Fruit fly (Drosophila melanogaster) whole organism, embryonic: ENCODE measurements around the gene IntS6.
A peak's percentile ranks its signal among the peaks of the same experiment; 100 is the strongest.

Experiments used
- Abd-B ChIP-seq: fragments of 200-800 bp; sonication (Bioruptor generic); optimal IDR thresholded peaks from 2 replicates; lab custom pipeline; 2018; ENCODE audit warnings: missing biosample characterization, mild to moderate bottlenecking, missing genetic modification characterization, moderate library complexity
- CG10267 ChIP-seq: fragments of 200-800 bp; sonication (Bioruptor generic); optimal IDR thresholded peaks from 2 replicates; lab custom pipeline; 2018; ENCODE audit warnings: missing biosample characterization, mild to moderate bottlenecking, missing genetic modification characterization, moderate library complexity
- CG11504 ChIP-seq: fragments of 200-800 bp; sonication (Bioruptor generic); optimal IDR thresholded peaks from 3 replicates; lab custom pipeline; 2019; ENCODE audit warnings: missing biosample characterization, mild to moderate bottlenecking, missing genetic modification characterization, moderate library complexity
- CG14014 ChIP-seq: fragments of 200-800 bp; sonication (Bioruptor generic); IDR thresholded peaks from 2 replicates; pipeline ENCODE4 v1.3.6; 2022; ENCODE audit warnings: missing biosample characterization, missing genetic modification characterization
- CG15479 ChIP-seq: fragments of 200-800 bp; sonication (Bioruptor generic); optimal IDR thresholded peaks from 3 replicates; lab custom pipeline; 2019; ENCODE audit warnings: missing biosample characterization, mild to moderate bottlenecking, missing genetic modification characterization, moderate library complexity
- CG16863 ChIP-seq: fragments of 200-800 bp; sonication (Bioruptor generic); optimal IDR thresholded peaks from 3 replicates; lab custom pipeline; 2016; ENCODE audit warnings: missing biosample characterization, missing genetic modification characterization
- CG2120 ChIP-seq: fragments of 200-800 bp; sonication (Bioruptor generic); optimal IDR thresholded peaks from 3 replicates; lab custom pipeline; 2016; ENCODE audit warnings: missing biosample characterization, missing genetic modification characterization
- CG2129 ChIP-seq: fragments of 200-800 bp; sonication (Bioruptor generic); IDR thresholded peaks from 2 replicates; pipeline ENCODE4 v1.3.6; 2022; ENCODE audit warnings: missing biosample characterization, missing genetic modification characterization; ENCODE audit not compliant: partially characterized antibody
- CG30431 ChIP-seq: fragments of 200-800 bp; sonication (Bioruptor generic); optimal IDR thresholded peaks from 2 replicates; lab custom pipeline; 2017; ENCODE audit warnings: missing biosample characterization, missing genetic modification characterization
- CG3065 ChIP-seq: fragments of 200-800 bp; sonication (Bioruptor generic); optimal IDR thresholded peaks from 2 replicates; lab custom pipeline; 2016; ENCODE audit warnings: missing biosample characterization, missing genetic modification characterization
- CG3163 ChIP-seq: fragments of 200-800 bp; sonication (Bioruptor generic); optimal IDR thresholded peaks from 3 replicates; lab custom pipeline; 2016; ENCODE audit warnings: missing biosample characterization, missing genetic modification characterization
- CG4360 ChIP-seq: fragments of 200-800 bp; sonication (Bioruptor generic); IDR thresholded peaks from 2 replicates; pipeline ENCODE4 v1.3.6; 2022; ENCODE audit warnings: missing biosample characterization, missing genetic modification characterization
- CG6175 ChIP-seq: fragments of 200-800 bp; sonication (Bioruptor generic); IDR thresholded peaks from 3 replicates; pipeline ENCODE4 v1.3.6; 2022; ENCODE audit warnings: missing biosample characterization, missing genetic modification characterization
- CG6813 ChIP-seq: fragments of 200-800 bp; sonication (Bioruptor generic); optimal IDR thresholded peaks from 2 replicates; lab custom pipeline; 2017; ENCODE audit warnings: missing biosample characterization, missing genetic modification characterization, mild to moderate bottlenecking, moderate library complexity, missing genetic modification reagents
- CG7271 ChIP-seq: fragments of 200-800 bp; sonication (Bioruptor generic); optimal IDR thresholded peaks from 2 replicates; lab custom pipeline; 2018; ENCODE audit warnings: missing biosample characterization, mild to moderate bottlenecking, missing genetic modification characterization, moderate library complexity
- CG7372 ChIP-seq: fragments of 200-800 bp; sonication (Bioruptor generic); IDR thresholded peaks from 2 replicates; pipeline ENCODE4 v1.3.6; 2022; ENCODE audit warnings: missing biosample characterization, missing genetic modification characterization
- CG8281 ChIP-seq: fragments of 200-800 bp; sonication (Bioruptor generic); optimal IDR thresholded peaks from 2 replicates; lab custom pipeline; 2018; ENCODE audit warnings: missing biosample characterization, mild to moderate bottlenecking, missing genetic modification characterization, moderate library complexity
- CG8290 ChIP-seq, 3 experiments: fragments of 200-800 bp; sonication (Bioruptor generic); optimal IDR thresholded peaks; 2 replicates each; lab custom pipeline; 2016 to 2019; ENCODE audit warnings: missing biosample characterization in 3 of 3, missing genetic modification characterization in 3 of 3, mild to moderate bottlenecking in 2 of 3, moderate library complexity in 1 of 3
- CHES-1-like ChIP-seq: fragments of 200-800 bp; sonication (Bioruptor generic); optimal IDR thresholded peaks from 2 replicates; lab custom pipeline; 2016; ENCODE audit warnings: missing biosample characterization, missing genetic modification characterization
- Dip3 ChIP-seq: fragments of 200-800 bp; sonication (Bioruptor generic); optimal IDR thresholded peaks from 3 replicates; lab custom pipeline; 2016; ENCODE audit warnings: missing biosample characterization, missing genetic modification characterization
- Lpt ChIP-seq: fragments of >200 bp; optimal IDR thresholded peaks from 2 replicates; lab custom pipeline; 2018; ENCODE audit warnings: missing biosample characterization, missing genetic modification characterization
- NC2β ChIP-seq: fragments of 200-800 bp; sonication (Bioruptor generic); optimal IDR thresholded peaks from 2 replicates; lab custom pipeline; 2016; ENCODE audit warnings: missing biosample characterization, missing genetic modification characterization
- NfI ChIP-seq: fragments of 200-800 bp; sonication (Bioruptor generic); optimal IDR thresholded peaks from 3 replicates; lab custom pipeline; 2018; ENCODE audit warnings: missing biosample characterization, mild to moderate bottlenecking, missing genetic modification characterization, moderate library complexity
- Scr ChIP-seq: fragments of 200-800 bp; sonication (Bioruptor generic); IDR thresholded peaks from 2 replicates; pipeline ENCODE4 v1.3.6; 2022; ENCODE audit warnings: missing biosample characterization, missing genetic modification characterization; ENCODE audit not compliant: partially characterized antibody
- Tbp ChIP-seq: fragments of >200 bp; optimal IDR thresholded peaks from 2 replicates; lab custom pipeline; 2018; ENCODE audit warnings: missing biosample characterization, missing genetic modification characterization
- Trl ChIP-seq, 3 experiments: fragments of >200 bp in 2 of 3; fragments of 200-800 bp in 1 of 3; sonication (Bioruptor generic) in 1 of 3; optimal IDR thresholded peaks; 2 replicates in 1 of 3; 3 replicates in 2 of 3; lab custom pipeline; 2016 to 2017; ENCODE audit warnings: missing biosample characterization in 1 of 3, missing genetic modification characterization in 1 of 3
- btn ChIP-seq: fragments of 200-800 bp; sonication (Bioruptor generic); optimal IDR thresholded peaks from 2 replicates; lab custom pipeline; 2016; ENCODE audit warnings: missing biosample characterization, missing genetic modification characterization
- cg ChIP-seq: fragments of 200-800 bp; sonication (Bioruptor generic); optimal IDR thresholded peaks from 3 replicates; lab custom pipeline; 2019; ENCODE audit warnings: missing biosample characterization, mild to moderate bottlenecking, missing genetic modification characterization, moderate library complexity
- chinmo ChIP-seq: fragments of 200-800 bp; sonication (Bioruptor generic); IDR thresholded peaks from 4 replicates; pipeline ENCODE4 v1.3.6; 2022; ENCODE audit warnings: missing biosample characterization, missing genetic modification characterization; ENCODE audit not compliant: partially characterized antibody
- grn ChIP-seq: fragments of 200-800 bp; sonication (Bioruptor generic); optimal IDR thresholded peaks from 3 replicates; lab custom pipeline; 2017; ENCODE audit warnings: missing biosample characterization, missing genetic modification characterization
- nom ChIP-seq: fragments of 200-800 bp; sonication (Bioruptor generic); optimal IDR thresholded peaks from 2 replicates; lab custom pipeline; 2017; ENCODE audit warnings: missing biosample characterization, missing genetic modification characterization, mild to moderate bottlenecking, moderate library complexity, missing genetic modification reagents
- odd ChIP-seq: fragments of 200-800 bp; sonication (Bioruptor generic); optimal IDR thresholded peaks from 2 replicates; lab custom pipeline; 2017; ENCODE audit warnings: missing biosample characterization, mild to moderate bottlenecking, missing genetic modification characterization
- pfk ChIP-seq: fragments of 200-800 bp; sonication (Bioruptor generic); optimal IDR thresholded peaks from 2 replicates; lab custom pipeline; 2018; ENCODE audit warnings: missing biosample characterization, mild to moderate bottlenecking, missing genetic modification characterization, moderate library complexity
- sima ChIP-seq: fragments of 200-800 bp; sonication (Bioruptor generic); optimal IDR thresholded peaks from 2 replicates; lab custom pipeline; 2016; ENCODE audit warnings: missing biosample characterization, missing genetic modification characterization
- unc-4 ChIP-seq: fragments of 200-800 bp; sonication (Bioruptor generic); IDR thresholded peaks from 2 replicates; pipeline ENCODE4 v1.3.6; 2022; ENCODE audit warnings: missing biosample characterization, missing genetic modification characterization; ENCODE audit not compliant: partially characterized antibody
- wor ChIP-seq: fragments of 200-800 bp; sonication (Bioruptor generic); IDR thresholded peaks from 2 replicates; pipeline ENCODE4 v1.3.6; 2022; ENCODE audit warnings: missing biosample characterization, missing genetic modification characterization
- zfh1 ChIP-seq: fragments of 200-800 bp; sonication (Bioruptor generic); IDR thresholded peaks from 3 replicates; pipeline ENCODE4 v1.3.6; 2022; ENCODE audit warnings: missing biosample characterization, missing genetic modification characterization

IntS6 gene

dm6 chrX:5744992-5745732 lies 1.9 kb downstream of the IntS6 start (continued):
- no peak for TF ChIP-seq NfI
- TF ChIP-seq, all 482 proteins: peak for 140

- TF ChIP-seq CG7372 (GFP tag; lab: Robert Waterston, UW) (peak; percentile 50; the same call in 1 of the 2 replicates), CG4360 (GFP tag; lab: Robert Waterston, UW) (peak; percentile 93), CG3065 (no peak), CG30431 (GFP tag; lab: Kevin White, UChicago) (no peak), wor (GFP tag; lab: Robert Waterston, UW) (no peak), odd (GFP tag; lab: Kevin White, UChicago) (no peak), CG3163 (GFP tag; lab: Kevin White, UChicago) (peak; percentile 83), CHES-1-like (GFP tag; lab: Kevin White, UChicago) (no peak), chinmo (0 out of 4 replicates have a peak, but pooled peaks have one; percentile 29), CG2120 (no peak), NC2β (GFP tag; lab: Kevin White, UChicago) (no peak), Lpt (GFP tag; lab: Kevin White, UChicago) (no peak), sima (GFP tag; lab: Kevin White, UChicago) (no peak), Scr (GFP tag; lab: Robert Waterston, UW) (no peak), unc-4 (GFP tag; lab: Robert Waterston, UW) (no peak), CG2129 (GFP tag; lab: Robert Waterston, UW) (no peak), Tbp (no peak), pfk (GFP tag; lab: Kevin White, UChicago) (peak; percentile 99), CG14014 (no peak), btn (GFP tag; lab: Kevin White, UChicago) (no peak), CG15479 (GFP tag; lab: Kevin White, UChicago) (peak; percentile 84), Abd-B (GFP tag; lab: Kevin White, UChicago) (no peak), grn (GFP tag; lab: Kevin White, UChicago) (peak; percentile 90), CG10267 (tag; lab: Kevin White, UChicago) (no peak), Trl (optimal IDR thresholded peaks at IDR 0.05; lab: Kevin White, UChicago) (peak; percentile 22 to 48), Trl (GFP tag; optimal IDR thresholded peaks at IDR 0.05; lab: Kevin White, UChicago) (no peak), nom (no peak), CG6175 (GFP tag; lab: Robert Waterston, UW) (no peak), Dip3 (no peak), cg (GFP tag; lab: Kevin White, UChicago) (peak; percentile 60), CG6813 (no peak), CG16863 (no peak), CG7271 (tag; lab: Kevin White, UChicago) (no peak), CG8281 (tag; lab: Kevin White, UChicago) (no peak), CG11504 (peak; percentile 39), CG8290 (GFP tag; optimal IDR thresholded peaks at IDR 0.05; lab: Kevin White, UChicago) (no peak), CG8290 (tag; optimal IDR thresholded peaks at IDR 0.05; lab: Kevin White, UChicago) (peak in 1 of 2 experiments; percentile 65), zfh1 (GFP tag; lab: Robert Waterston, UW) (no peak)
- TF ChIP-seq, all 482 proteins: peak for 11
Measured at dm6 chrX:5744277-5744846, 2.7 kb downstream of the IntS6 start.
